Worm (Caenorhabditis elegans) whole organism, L1 larva: ENCODE measurements around the gene C28C12.12.

Source experiments
- C04F5.9 ChIP-seq: sonication (generic microtip); optimal IDR thresholded peaks from 2 replicates; lab custom pipeline; 2016; ENCODE audit warnings: missing genetic modification characterization, missing compliant biosample characterization
- C34B4.2 ChIP-seq: sonication (generic microtip); optimal IDR thresholded peaks from 2 replicates; lab custom pipeline; 2017; ENCODE audit warnings: mild to moderate bottlenecking, missing genetic modification characterization, missing compliant biosample characterization
- aly-2 ChIP-seq: fragments of 150-350 bp; optimal IDR thresholded peaks from 2 replicates; lab custom pipeline; 2014; ENCODE audit warnings: missing biosample characterization, missing genetic modification characterization
- egl-27 ChIP-seq, 2 experiments: fragments of 150-350 bp in 1 of 2; sonication (generic microtip); optimal IDR thresholded peaks; 3 replicates each; lab custom pipeline; 2017 to 2018; ENCODE audit warnings: missing biosample characterization in 2 of 2, missing genetic modification characterization in 2 of 2, missing genetic modification reagents in 2 of 2
- elt-3 ChIP-seq, 6 experiments: fragments of 150-350 bp in 1 of 6; sonication (generic microtip); optimal IDR thresholded peaks; 2 replicates each; lab custom pipeline; 2017 to 2018; ENCODE audit warnings: missing biosample characterization in 6 of 6, missing genetic modification characterization in 6 of 6, inconsistent platforms in 1 of 6
- irx-1 ChIP-seq: sonication (generic microtip); optimal IDR thresholded peaks from 2 replicates; lab custom pipeline; 2016; ENCODE audit warnings: missing genetic modification characterization, missing compliant biosample characterization
- nhr-19 ChIP-seq: fragments of 200-800 bp; sonication (Bioruptor generic); conservative IDR thresholded peaks from 2 replicates; pipeline ENCODE4 v1.3.6; 2022; ENCODE audit warnings: missing genetic modification characterization, missing compliant biosample characterization
- nhr-237 ChIP-seq: fragments of 150-350 bp; optimal IDR thresholded peaks from 2 replicates; lab custom pipeline; 2014; ENCODE audit warnings: missing biosample characterization, missing genetic modification characterization
- zag-1 ChIP-seq: fragments of 150-350 bp; optimal IDR thresholded peaks from 2 replicates; lab custom pipeline; 2014; ENCODE audit warnings: missing biosample characterization, missing genetic modification characterization
- ztf-11 ChIP-seq, 2 experiments: sonication (generic microtip); optimal IDR thresholded peaks; 2 replicates each; lab custom pipeline; 2016 to 2017; ENCODE audit warnings: missing genetic modification characterization in 2 of 2, missing biosample characterization in 1 of 2, missing compliant biosample characterization in 1 of 2

DNA sequence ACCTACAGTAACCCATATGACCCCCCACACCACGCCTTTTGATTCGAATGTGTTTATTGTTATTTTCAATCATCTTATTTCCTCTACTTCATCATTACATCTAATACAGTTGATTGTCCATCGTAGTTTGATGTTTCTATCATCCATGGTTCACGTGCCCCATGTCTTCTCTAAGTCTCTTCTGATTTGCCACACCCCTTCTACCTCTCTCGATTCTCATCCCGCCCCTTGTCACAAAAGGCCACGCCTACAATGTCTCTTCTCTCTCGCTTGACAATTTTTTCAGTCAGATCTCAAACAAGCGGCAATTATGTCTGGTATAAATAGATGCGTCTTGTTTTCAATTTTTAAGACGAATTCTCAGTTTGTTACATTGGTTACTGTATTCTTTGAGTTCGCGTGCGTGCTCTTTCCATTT lies 38.8 kb upstream of the C28C12.12 start:
- TF ChIP-seq nhr-237 = no peak
- peak; percentile 5 for TF ChIP-seq irx-1
- TF ChIP-seq aly-2 = no peak
- no peak for TF ChIP-seq C04F5.9 (tag; lab: Kevin White, UChicago)
- no peak for TF ChIP-seq C34B4.2
- no peak for TF ChIP-seq ztf-11 (tag; optimal IDR thresholded peaks at IDR 0.05; lab: Kevin White, UChicago)
- TF ChIP-seq egl-27 (tag; optimal IDR thresholded peaks at IDR 0.05; lab: Kevin White, UChicago) = no peak
- TF ChIP-seq elt-3 (tag; optimal IDR thresholded peaks at IDR 0.05; lab: Kevin White, UChicago) = peak in 4 of 6 experiments; percentile 21 to 86 (median 62)
- TF ChIP-seq nhr-19 = peak; percentile 67
- no peak for TF ChIP-seq zag-1 (tag; lab: Kevin White, UChicago)
